Worm (Caenorhabditis elegans) whole organism, L3 larva: ENCODE results near the gene acy-3.
A peak's percentile ranks its signal among the peaks of the same experiment; 100 is the strongest.

Source experiments
- aly-2 ChIP-seq: fragments of 150-350 bp; optimal IDR thresholded peaks from 2 replicates; lab custom pipeline; 2014; ENCODE audit warnings: missing biosample characterization, missing genetic modification characterization
- ama-1 ChIP-seq: fragments of 150-350 bp; optimal IDR thresholded peaks from 2 replicates; lab custom pipeline; 2018
- ceh-16 ChIP-seq: sonication (generic microtip); optimal IDR thresholded peaks from 2 replicates; lab custom pipeline; 2017; ENCODE audit warnings: missing biosample characterization, missing genetic modification characterization
- ceh-9 ChIP-seq: sonication (generic microtip); optimal IDR thresholded peaks from 2 replicates; lab custom pipeline; 2018; ENCODE audit warnings: missing biosample characterization, missing genetic modification characterization
- daf-12 ChIP-seq: fragments of 150-350 bp; optimal IDR thresholded peaks from 2 replicates; lab custom pipeline; 2014; ENCODE audit warnings: missing biosample characterization, missing genetic modification reagents, missing genetic modification characterization
- hmg-11 ChIP-seq: sonication (generic microtip); optimal IDR thresholded peaks from 2 replicates; lab custom pipeline; 2016; ENCODE audit warnings: missing genetic modification characterization, missing compliant biosample characterization
- nhr-11 ChIP-seq: fragments of 150-350 bp; optimal IDR thresholded peaks from 2 replicates; lab custom pipeline; 2014; ENCODE audit warnings: missing biosample characterization, missing genetic modification characterization
- nhr-237 ChIP-seq: fragments of 150-350 bp; optimal IDR thresholded peaks from 2 replicates; lab custom pipeline; 2014; ENCODE audit warnings: missing biosample characterization, missing genetic modification characterization
- nhr-77 ChIP-seq: fragments of 150-350 bp; optimal IDR thresholded peaks from 2 replicates; lab custom pipeline; 2014; ENCODE audit warnings: missing biosample characterization, missing genetic modification characterization
- skn-1 ChIP-seq: fragments of 150-350 bp; optimal IDR thresholded peaks from 2 replicates; lab custom pipeline; 2014; ENCODE audit warnings: missing biosample characterization, missing genetic modification characterization
- snpc-4 ChIP-seq: fragments of 150-350 bp; optimal IDR thresholded peaks from 2 replicates; lab custom pipeline; 2014; ENCODE audit warnings: missing biosample characterization, missing genetic modification characterization

- TF ChIP-seq snpc-4 (tag; lab: Kevin White, UChicago) (no peak), skn-1 (no peak), ceh-9 (tag; lab: Kevin White, UChicago) (no peak), nhr-237 (tag; lab: Kevin White, UChicago) (no peak), nhr-77 (tag; lab: Kevin White, UChicago) (no peak), daf-12 (tag; lab: Kevin White, UChicago) (no peak), nhr-11 (no peak), ama-1 (peak; percentile 8), ceh-16 (tag; lab: Kevin White, UChicago) (no peak), hmg-11 (no peak), aly-2 (tag; lab: Kevin White, UChicago) (no peak)
Observed at ce11 chrIII:3789688-3790371, 3.6 kb upstream of the acy-3 start.
